Worm (Caenorhabditis elegans) whole organism, young adult: ENCODE results near the gene otpl-4.

Source experiments
- B0035.1 ChIP-seq: sonication (generic microtip); optimal IDR thresholded peaks from 2 replicates; lab custom pipeline; 2016; ENCODE audit warnings: missing genetic modification characterization, mild to moderate bottlenecking, missing compliant biosample characterization, missing genotype, missing genetic modification reagents
- B0336.3 ChIP-seq: fragments of 200-800 bp; sonication (Bioruptor generic); IDR thresholded peaks from 2 replicates; pipeline ENCODE4 v1.3.6; 2022; ENCODE audit warnings: missing genetic modification characterization, missing compliant biosample characterization
- F22D6.2 ChIP-seq: sonication (generic microtip); optimal IDR thresholded peaks from 2 replicates; lab custom pipeline; 2016; ENCODE audit warnings: mild to moderate bottlenecking, missing genetic modification characterization, missing compliant biosample characterization
- F33H1.4 ChIP-seq: fragments of 200-800 bp; sonication (Bioruptor generic); IDR thresholded peaks from 2 replicates; pipeline ENCODE4 v1.3.6; 2022; ENCODE audit warnings: missing genetic modification reagents, missing genetic modification characterization, missing compliant biosample characterization
- F39B2.1 ChIP-seq: fragments of 200-800 bp; sonication (Bioruptor generic); IDR thresholded peaks from 2 replicates; pipeline ENCODE4 v1.3.6; 2022; ENCODE audit warnings: missing genetic modification reagents, missing genetic modification characterization, missing compliant biosample characterization
- ama-1 ChIP-seq, 3 experiments: fragments of 150-350 bp in 1 of 3; sonication (generic microtip) in 2 of 3; optimal IDR thresholded peaks; 2 replicates each; lab custom pipeline; 2014 to 2018; ENCODE audit warnings: missing biosample characterization in 2 of 3, missing genetic modification characterization in 2 of 3, missing genetic modification reagents in 2 of 3
- atf-7 ChIP-seq: sonication (generic microtip); optimal IDR thresholded peaks from 2 replicates; lab custom pipeline; 2017; ENCODE audit warnings: mild to moderate bottlenecking, missing genetic modification characterization, missing compliant biosample characterization
- athp-1 ChIP-seq: sonication (generic microtip); optimal IDR thresholded peaks from 2 replicates; lab custom pipeline; 2017; ENCODE audit warnings: mild to moderate bottlenecking, missing genetic modification characterization, missing compliant biosample characterization
- attf-5 ChIP-seq: fragments of 200-800 bp; sonication (Bioruptor generic); optimal IDR thresholded peaks from 2 replicates; lab custom pipeline; 2018; ENCODE audit warnings: mild to moderate bottlenecking, missing genetic modification characterization, missing compliant biosample characterization
- ccch-3 ChIP-seq: fragments of 200-800 bp; sonication (Bioruptor generic); optimal IDR thresholded peaks from 2 replicates; lab custom pipeline; 2018; ENCODE audit warnings: mild to moderate bottlenecking, missing genetic modification characterization, missing compliant biosample characterization
- die-1 ChIP-seq: sonication (generic microtip); optimal IDR thresholded peaks from 2 replicates; lab custom pipeline; 2016; ENCODE audit warnings: missing genotype, mild to moderate bottlenecking, missing genetic modification characterization, missing compliant biosample characterization
- efl-1 ChIP-seq: fragments of 150-350 bp; optimal IDR thresholded peaks from 2 replicates; lab custom pipeline; 2014; ENCODE audit warnings: missing biosample characterization, missing genetic modification reagents, missing genetic modification characterization
- egl-44 ChIP-seq: fragments of 200-800 bp; sonication (Bioruptor generic); IDR thresholded peaks from 2 replicates; pipeline ENCODE4 v1.3.6; 2022; ENCODE audit warnings: missing genetic modification reagents, missing genetic modification characterization, missing compliant biosample characterization
- him-1 ChIP-seq: sonication (generic microtip); optimal IDR thresholded peaks from 2 replicates; lab custom pipeline; 2016; ENCODE audit warnings: missing genotype, missing genetic modification reagents, missing genetic modification characterization, missing compliant biosample characterization
- hmg-1.2 ChIP-seq: fragments of 200-800 bp; sonication (Bioruptor generic); IDR thresholded peaks from 2 replicates; pipeline ENCODE4 v1.3.6; 2022; ENCODE audit warnings: missing genetic modification reagents, missing genetic modification characterization, missing compliant biosample characterization
- lin-26 ChIP-seq: fragments of 200-800 bp; sonication (Bioruptor generic); IDR thresholded peaks from 2 replicates; pipeline ENCODE4 v1.3.6; 2022; ENCODE audit warnings: missing genetic modification reagents, missing genetic modification characterization, missing compliant biosample characterization
- lin-35 ChIP-seq, 3 experiments: fragments of 150-350 bp in 2 of 3; sonication (generic microtip) in 1 of 3; optimal IDR thresholded peaks; 2 replicates each; lab custom pipeline; 2014 to 2018; ENCODE audit warnings: missing biosample characterization in 3 of 3, missing genetic modification characterization in 3 of 3, missing genetic modification reagents in 3 of 3
- lin-54 ChIP-seq: fragments of 200-800 bp; sonication (Bioruptor generic); optimal IDR thresholded peaks from 2 replicates; lab custom pipeline; 2018; ENCODE audit warnings: mild to moderate bottlenecking, missing genetic modification characterization, missing compliant biosample characterization
- lsl-1 ChIP-seq: fragments of 200-800 bp; sonication (Bioruptor generic); optimal IDR thresholded peaks from 2 replicates; lab custom pipeline; 2018; ENCODE audit warnings: mild to moderate bottlenecking, missing genetic modification characterization, moderate library complexity, missing compliant biosample characterization
- lsy-27 ChIP-seq: sonication (generic microtip); optimal IDR thresholded peaks from 2 replicates; lab custom pipeline; 2017; ENCODE audit warnings: missing genetic modification characterization, mild to moderate bottlenecking, missing compliant biosample characterization, antibody characterized with exemption, missing genotype, borderline replicate concordance; ENCODE audit not compliant: insufficient read depth
- madf-3 ChIP-seq: fragments of 200-800 bp; sonication (Bioruptor generic); IDR thresholded peaks from 2 replicates; pipeline ENCODE4 v1.3.6; 2022; ENCODE audit warnings: missing genetic modification reagents, missing genetic modification characterization, missing compliant biosample characterization
- madf-6 ChIP-seq: fragments of 200-800 bp; sonication (Bioruptor generic); IDR thresholded peaks from 2 replicates; pipeline ENCODE4 v1.3.6; 2022; ENCODE audit warnings: missing genetic modification reagents, missing genetic modification characterization, missing compliant biosample characterization
- mcd-1 ChIP-seq: fragments of 200-800 bp; sonication (Bioruptor generic); IDR thresholded peaks from 2 replicates; pipeline ENCODE4 v1.3.6; 2022; ENCODE audit warnings: missing genetic modification reagents, missing genetic modification characterization, missing compliant biosample characterization
- mes-4 ChIP-seq: sonication (generic microtip); optimal IDR thresholded peaks from 2 replicates; lab custom pipeline; 2016; ENCODE audit warnings: missing genotype, missing genetic modification characterization, missing compliant biosample characterization
- mxl-1 ChIP-seq: sonication (generic microtip); optimal IDR thresholded peaks from 2 replicates; lab custom pipeline; 2016; ENCODE audit warnings: missing genetic modification characterization, missing compliant biosample characterization
- nfya-1 ChIP-seq: sonication (generic microtip); optimal IDR thresholded peaks from 2 replicates; lab custom pipeline; 2017; ENCODE audit warnings: antibody characterized with exemption, missing compliant biosample characterization, missing genetic modification characterization, borderline replicate concordance; ENCODE audit not compliant: insufficient read depth
- nhr-179 ChIP-seq: sonication (generic microtip); optimal IDR thresholded peaks from 2 replicates; lab custom pipeline; 2016; ENCODE audit warnings: mild to moderate bottlenecking, missing genetic modification characterization, missing compliant biosample characterization
- nhr-80 ChIP-seq: sonication (generic microtip); optimal IDR thresholded peaks from 2 replicates; lab custom pipeline; 2016; ENCODE audit warnings: missing genetic modification characterization, missing compliant biosample characterization
- nhr-90 ChIP-seq: sonication (generic microtip); optimal IDR thresholded peaks from 2 replicates; lab custom pipeline; 2016; ENCODE audit warnings: missing genotype, mild to moderate bottlenecking, missing genetic modification characterization, missing compliant biosample characterization
- pha-4 ChIP-seq: fragments of 150-350 bp; sonication (generic microtip); optimal IDR thresholded peaks from 2 replicates; lab custom pipeline; 2014; ENCODE audit warnings: missing biosample characterization, missing genetic modification reagents, missing genetic modification characterization
- rcor-1 ChIP-seq: fragments of 200-800 bp; sonication (Bioruptor generic); IDR thresholded peaks from 2 replicates; pipeline ENCODE4 v1.3.6; 2022; ENCODE audit warnings: missing genetic modification reagents, missing genetic modification characterization, missing compliant biosample characterization
- rec-8 ChIP-seq, 2 experiments: sonication (generic microtip); optimal IDR thresholded peaks; 2 replicates each; lab custom pipeline; 2016; ENCODE audit warnings: mild to moderate bottlenecking in 2 of 2, missing genetic modification characterization in 2 of 2, missing genetic modification reagents in 2 of 2, missing genotype in 2 of 2, missing biosample characterization in 1 of 2, missing compliant biosample characterization in 1 of 2, moderate library complexity in 1 of 2
- rpc-1 ChIP-seq, 2 experiments: fragments of 150-350 bp in 1 of 2; sonication (generic microtip) in 1 of 2; optimal IDR thresholded peaks; 2 replicates each; lab custom pipeline; 2014 to 2018; ENCODE audit warnings: missing biosample characterization in 1 of 2, missing genetic modification characterization in 1 of 2, missing genetic modification reagents in 1 of 2, missing genotype in 1 of 2
- sdz-38 ChIP-seq: sonication (generic microtip); optimal IDR thresholded peaks from 2 replicates; lab custom pipeline; 2016; ENCODE audit warnings: missing genotype, missing genetic modification characterization, missing compliant biosample characterization
- snpc-1.3 ChIP-seq: sonication (generic microtip); optimal IDR thresholded peaks from 2 replicates; lab custom pipeline; 2017; ENCODE audit warnings: missing genetic modification characterization, mild to moderate bottlenecking, missing compliant biosample characterization, antibody characterized with exemption, moderate library complexity, missing genotype, missing genetic modification reagents; ENCODE audit not compliant: insufficient read depth
- snpc-3.4 ChIP-seq: sonication (generic microtip); optimal IDR thresholded peaks from 2 replicates; lab custom pipeline; 2017; ENCODE audit warnings: missing genetic modification characterization, mild to moderate bottlenecking, missing compliant biosample characterization, antibody characterized with exemption, moderate library complexity, missing genotype, missing genetic modification reagents
- snpc-4 ChIP-seq, 5 experiments: fragments of 150-350 bp in 1 of 5; sonication (generic microtip) in 4 of 5; optimal IDR thresholded peaks; 2 replicates each; lab custom pipeline; 2014 to 2018; ENCODE audit warnings: missing genetic modification characterization in 5 of 5, missing biosample characterization in 3 of 5, antibody characterized with exemption in 2 of 5, mild to moderate bottlenecking in 2 of 5, missing compliant biosample characterization in 2 of 5, missing genotype in 2 of 5, moderate library complexity in 2 of 5, missing genetic modification reagents in 1 of 5
- somi-1 ChIP-seq: fragments of 200-800 bp; sonication (Bioruptor generic); optimal IDR thresholded peaks from 2 replicates; lab custom pipeline; 2018; ENCODE audit warnings: mild to moderate bottlenecking, missing genetic modification characterization, missing compliant biosample characterization
- unc-62 ChIP-seq: fragments of 150-350 bp; optimal IDR thresholded peaks from 2 replicates; lab custom pipeline; 2014; ENCODE audit warnings: missing biosample characterization, missing genetic modification reagents, missing genetic modification characterization
- ztf-18 ChIP-seq: sonication (generic microtip); optimal IDR thresholded peaks from 2 replicates; lab custom pipeline; 2016; ENCODE audit warnings: missing genotype, mild to moderate bottlenecking, missing genetic modification characterization, missing compliant biosample characterization
- ztf-22 ChIP-seq: fragments of 200-800 bp; sonication (Bioruptor generic); optimal IDR thresholded peaks from 2 replicates; lab custom pipeline; 2018; ENCODE audit warnings: mild to moderate bottlenecking, missing genetic modification characterization, moderate library complexity, missing compliant biosample characterization
- ztf-25 ChIP-seq: fragments of 200-800 bp; sonication (Bioruptor generic); IDR thresholded peaks from 2 replicates; pipeline ENCODE4 v1.3.6; 2022; ENCODE audit warnings: missing genetic modification reagents, missing genetic modification characterization, missing compliant biosample characterization
- ztf-26 ChIP-seq: sonication (generic microtip); optimal IDR thresholded peaks from 2 replicates; lab custom pipeline; 2017; ENCODE audit warnings: missing genetic modification characterization, missing compliant biosample characterization
- ztf-3 ChIP-seq: fragments of 200-800 bp; sonication (Bioruptor generic); optimal IDR thresholded peaks from 2 replicates; lab custom pipeline; 2018; ENCODE audit warnings: mild to moderate bottlenecking, missing genetic modification characterization, missing compliant biosample characterization

Gene otpl-4

DNA sequence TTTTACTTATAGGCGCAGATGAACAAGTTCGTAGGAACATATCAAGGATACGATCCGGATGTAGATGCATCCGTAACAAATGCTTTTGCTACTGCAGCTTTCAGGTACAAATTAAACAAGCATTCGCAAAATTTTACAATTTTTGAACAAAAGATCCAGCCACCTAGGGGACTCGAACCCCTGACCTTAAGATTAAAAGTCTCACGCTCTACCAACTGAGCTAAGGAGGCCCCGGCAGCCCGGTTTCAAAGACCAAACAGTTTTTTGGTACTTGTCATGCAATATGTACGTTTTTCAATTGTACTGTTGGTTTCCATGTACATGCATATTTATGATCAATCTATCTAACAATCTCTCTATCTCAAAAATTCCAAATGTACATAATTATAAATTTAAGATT, 37.7 kb upstream of the otpl-4 start (continued):
- TF ChIP-seq athp-1 (peak; percentile 21), snpc-1.3 (tag; lab: Kevin White, UChicago) (peak; percentile 19), die-1 (tag; lab: Kevin White, UChicago) (peak; percentile 77), rcor-1 (GFP tag; lab: Robert Waterston, UW) (peak; percentile 36; the same call in 1 of the 2 replicates), rpc-1 (optimal IDR thresholded peaks at IDR 0.05; lab: Kevin White, UChicago) (peak; percentile 55), rpc-1 (tag; optimal IDR thresholded peaks at IDR 0.05; lab: Kevin White, UChicago) (peak; percentile 83), F22D6.2 (tag; lab: Kevin White, UChicago) (no peak), nhr-90 (tag; lab: Kevin White, UChicago) (peak; percentile 71), madf-6 (peak; percentile 51; the same call in 1 of the 2 replicates), ztf-26 (tag; lab: Kevin White, UChicago) (no peak), hmg-1.2 (GFP tag; lab: Robert Waterston, UW) (peak; percentile 60), F39B2.1 (GFP tag; lab: Robert Waterston, UW) (peak; percentile 55; the same call in 1 of the 2 replicates), nfya-1 (no peak), ztf-18 (tag; lab: Kevin White, UChicago) (peak; percentile 67), B0336.3 (GFP tag; lab: Robert Waterston, UW) (no peak)

DNA sequence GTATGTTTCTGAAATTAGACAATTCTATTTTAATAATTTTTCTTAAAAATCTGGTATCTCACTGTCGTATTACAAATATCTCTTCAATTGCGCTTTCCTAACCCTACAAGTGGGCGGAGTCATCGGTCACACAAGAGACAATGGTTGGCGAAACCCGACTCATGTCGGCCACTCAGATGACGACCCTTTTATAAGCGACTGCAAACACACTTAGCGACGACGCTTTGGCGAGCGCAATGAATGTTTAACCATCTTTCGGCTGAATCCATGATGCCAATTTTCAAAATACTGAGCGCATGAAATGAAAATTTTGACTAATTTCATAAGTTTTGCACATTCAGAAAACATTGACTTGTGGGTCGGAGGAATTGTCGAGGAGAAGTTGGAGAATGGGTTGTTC, 36.8 kb upstream of the otpl-4 start:
- TF ChIP-seq rec-8 (tag; optimal IDR thresholded peaks at IDR 0.05; lab: Kevin White, UChicago): peak; percentile 96 to 99
- TF ChIP-seq unc-62 (GFP tag; lab: Kevin White, UChicago): peak; percentile 28
- TF ChIP-seq nhr-80: peak; percentile 68
- peak; percentile 98 for TF ChIP-seq atf-7 (tag; lab: Kevin White, UChicago)
- TF ChIP-seq lin-54: peak; percentile 97
- peak; percentile 99 for TF ChIP-seq ztf-22 (GFP tag; lab: Kevin White, UChicago)
- TF ChIP-seq snpc-4 (GFP tag; optimal IDR thresholded peaks at IDR 0.05; lab: Kevin White, UChicago): peak; percentile 99
- TF ChIP-seq snpc-4 (tag; optimal IDR thresholded peaks at IDR 0.05; lab: Kevin White, UChicago): peak; percentile 99 to 100 (median 100)
- TF ChIP-seq nhr-179 (tag; lab: Kevin White, UChicago): peak; percentile 90
- peak; percentile 100 for TF ChIP-seq athp-1
- TF ChIP-seq lin-35 (GFP tag; optimal IDR thresholded peaks at IDR 0.05; lab: Kevin White, UChicago): peak; percentile 48 to 93 (median 55)
- peak; percentile 96 for TF ChIP-seq madf-3
- TF ChIP-seq somi-1 (GFP tag; lab: Kevin White, UChicago): peak; percentile 99
- TF ChIP-seq him-1 (tag; lab: Kevin White, UChicago): peak; percentile 100
- TF ChIP-seq egl-44 (GFP tag; lab: Robert Waterston, UW): peak; percentile 100
- peak; percentile 90 for TF ChIP-seq ztf-3 (GFP tag; lab: Kevin White, UChicago)
- TF ChIP-seq mxl-1 (tag; lab: Kevin White, UChicago): peak; percentile 99
- TF ChIP-seq nfya-1: no peak
- TF ChIP-seq F33H1.4 (GFP tag; lab: Robert Waterston, UW): peak; percentile 77
- TF ChIP-seq ccch-3 (GFP tag; lab: Kevin White, UChicago): peak; percentile 98
- TF ChIP-seq lsy-27: peak; percentile 62
- TF ChIP-seq snpc-1.3 (tag; lab: Kevin White, UChicago): peak; percentile 98
- peak; percentile 100 for TF ChIP-seq lin-26 (GFP tag; lab: Robert Waterston, UW)
- peak; percentile 64 for TF ChIP-seq efl-1 (GFP tag; lab: Kevin White, UChicago)
- TF ChIP-seq ama-1 (optimal IDR thresholded peaks at IDR 0.05; lab: Kevin White, UChicago): peak; percentile 59
- peak; percentile 96 to 97 for TF ChIP-seq ama-1 (GFP tag; optimal IDR thresholded peaks at IDR 0.05; lab: Kevin White, UChicago)
- peak; percentile 96 for TF ChIP-seq mes-4
- peak; percentile 96 for TF ChIP-seq B0035.1 (tag; lab: Kevin White, UChicago)
- TF ChIP-seq ztf-25 (GFP tag; lab: Robert Waterston, UW): peak; percentile 100
- TF ChIP-seq attf-5 (GFP tag; lab: Kevin White, UChicago): peak; percentile 98
- TF ChIP-seq mcd-1: peak; percentile 93
- TF ChIP-seq F22D6.2 (tag; lab: Kevin White, UChicago): peak; percentile 91
- peak; percentile 82 for TF ChIP-seq lsl-1 (GFP tag; lab: Kevin White, UChicago)
- TF ChIP-seq pha-4 (tag; lab: Kevin White, UChicago): no peak
- peak; percentile 77 for TF ChIP-seq sdz-38 (tag; lab: Kevin White, UChicago)
- peak; percentile 99 for TF ChIP-seq snpc-3.4 (tag; lab: Kevin White, UChicago)
